Fruit fly (Drosophila melanogaster) whole organism: ENCODE results near the gene trh.

Experiments used
- CG8478 ChIP-seq: fragments of >200 bp; optimal IDR thresholded peaks from 2 replicates; lab custom pipeline; 2018; ENCODE audit warnings: inconsistent platforms
- Dll ChIP-seq: fragments of >200 bp; optimal IDR thresholded peaks from 2 replicates; lab custom pipeline; 2017
- EcR ChIP-seq, 2 experiments: fragments of >200 bp; optimal IDR thresholded peaks; 2 replicates each; lab custom pipeline; 2017; ENCODE audit warnings: missing biosample characterization in 2 of 2, missing genetic modification characterization in 2 of 2, missing genetic modification reagents in 2 of 2
- pan ChIP-seq: fragments of >200 bp; optimal IDR thresholded peaks from 2 replicates; lab custom pipeline; 2017
- psq ChIP-seq: fragments of >200 bp; optimal IDR thresholded peaks from 2 replicates; lab custom pipeline; 2017

DNA sequence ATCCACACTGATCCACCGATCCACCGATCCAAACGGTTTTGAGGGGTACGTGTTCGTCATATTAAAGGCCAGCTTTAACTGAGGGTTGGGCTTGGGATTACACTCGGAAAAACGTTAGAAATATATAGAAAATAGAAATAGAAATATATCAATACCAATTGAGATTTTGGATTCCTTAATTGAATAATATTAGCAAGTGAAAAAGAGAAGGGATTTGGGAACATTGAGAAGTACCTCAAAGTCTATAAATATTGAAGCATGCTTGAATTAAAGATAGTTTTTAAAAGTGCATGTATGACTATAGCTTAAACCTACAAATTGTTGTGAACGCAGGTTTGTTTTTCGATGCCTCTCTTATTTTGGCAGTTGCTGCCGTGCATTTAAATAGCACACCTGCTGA is 2.8 kb upstream of the trh start:
- TF ChIP-seq EcR (GFP tag; optimal IDR thresholded peaks at IDR 0.05; lab: Kevin White, UChicago) (no peak), CG8478 (no peak), Dll (lab: Kevin White, UChicago) (no peak), psq (lab: Kevin White, UChicago) (no peak), pan (lab: Kevin White, UChicago) (no peak)
